Worm (Caenorhabditis elegans) whole organism, early embryonic: ENCODE measurements around the gene rnh-1.1.

ENCODE experiments used
- B0310.2 ChIP-seq: sonication (generic microtip); optimal IDR thresholded peaks from 2 replicates; lab custom pipeline; 2016; ENCODE audit warnings: mild to moderate bottlenecking, missing genetic modification characterization, missing compliant biosample characterization
- F13C5.2 ChIP-seq: sonication (generic microtip); optimal IDR thresholded peaks from 2 replicates; lab custom pipeline; 2017; ENCODE audit warnings: mild to moderate bottlenecking, missing genetic modification characterization, inconsistent platforms, missing compliant biosample characterization
- aly-1 ChIP-seq: sonication (generic microtip); optimal IDR thresholded peaks from 2 replicates; lab custom pipeline; 2016; ENCODE audit warnings: missing genetic modification characterization, missing compliant biosample characterization
- ama-1 ChIP-seq: fragments of 150-350 bp; optimal IDR thresholded peaks from 2 replicates; lab custom pipeline; 2014
- ceh-13 ChIP-seq: fragments of 200-800 bp; sonication (Bioruptor generic); optimal IDR thresholded peaks from 2 replicates; lab custom pipeline; 2018; ENCODE audit warnings: mild to moderate bottlenecking, missing genetic modification characterization, missing compliant biosample characterization
- ceh-36 ChIP-seq: sonication (generic microtip); optimal IDR thresholded peaks from 2 replicates; lab custom pipeline; 2016; ENCODE audit warnings: missing genetic modification characterization, inconsistent platforms, missing compliant biosample characterization
- flt-1 ChIP-seq: fragments of 200-800 bp; sonication (Bioruptor generic); IDR thresholded peaks from 2 replicates; pipeline ENCODE4 v1.3.6; 2022; ENCODE audit warnings: missing genetic modification characterization, missing compliant biosample characterization
- hmbx-1 ChIP-seq: sonication (generic microtip); optimal IDR thresholded peaks from 2 replicates; lab custom pipeline; 2016; ENCODE audit warnings: mild to moderate bottlenecking, missing genetic modification characterization, missing compliant biosample characterization
- hmg-4 ChIP-seq: fragments of 200-800 bp; sonication (Bioruptor generic); optimal IDR thresholded peaks from 2 replicates; lab custom pipeline; 2018; ENCODE audit warnings: mild to moderate bottlenecking, missing genetic modification characterization, missing compliant biosample characterization
- hnd-1 ChIP-seq: sonication (generic microtip); optimal IDR thresholded peaks from 2 replicates; lab custom pipeline; 2016; ENCODE audit warnings: missing genetic modification characterization, missing compliant biosample characterization
- pes-1 ChIP-seq: fragments of 200-800 bp; sonication (Bioruptor generic); IDR thresholded peaks from 2 replicates; pipeline ENCODE4 v1.3.6; 2022; ENCODE audit warnings: missing genetic modification reagents, missing genetic modification characterization, missing compliant biosample characterization
- sea-1 ChIP-seq: fragments of 200-800 bp; sonication (Bioruptor generic); conservative IDR thresholded peaks from 2 replicates; pipeline ENCODE4 v1.3.6; 2022; ENCODE audit warnings: missing genetic modification characterization, missing compliant biosample characterization
- tra-4 ChIP-seq: sonication (generic microtip); optimal IDR thresholded peaks from 2 replicates; lab custom pipeline; 2017; ENCODE audit warnings: missing genetic modification characterization, missing compliant biosample characterization

ce11 chrII:7553806-7554205 is 28.3 kb downstream of the rnh-1.1 start, which contains the start of gene ZK1290.10:
- TF ChIP-seq aly-1 (tag; lab: Kevin White, UChicago) (no peak), flt-1 (no peak), ama-1 (lab: Kevin White, UChicago) (no peak), hmg-4 (GFP tag; lab: Kevin White, UChicago) (no peak), B0310.2 (tag; lab: Kevin White, UChicago) (no peak), pes-1 (no peak), F13C5.2 (tag; lab: Kevin White, UChicago) (no peak), ceh-13 (no peak), ceh-36 (tag; lab: Kevin White, UChicago) (no peak), hnd-1 (tag; lab: Kevin White, UChicago) (no peak), sea-1 (GFP tag; lab: Robert Waterston, UW) (no peak), hmbx-1 (tag; lab: Kevin White, UChicago) (no peak), tra-4 (tag; lab: Kevin White, UChicago) (no peak)
